Worm (Caenorhabditis elegans): ENCODE data around the gene elt-7.
"Not testable (repeated sequence)": the region's sequence is repeated elsewhere in the genome, so short reads cannot be mapped to it uniquely, and the experiment has no call there.

Gene elt-7

ce11 chrV:4755308-4756029 is 15.0 kb upstream of the elt-7 start, which contains the start of gene pgl-3:
Gene pgl-3 (plus strand): TSS chrV:4755979.
- no peak for TF ChIP-seq W03F9.2 (tag; optimal IDR thresholded peaks at IDR 0.05)
- no peak for TF ChIP-seq dao-5 (tag; optimal IDR thresholded peaks at IDR 0.05)
- TF ChIP-seq him-1 (tag; optimal IDR thresholded peaks at IDR 0.05) = no peak

- no peak for TF ChIP-seq him-1 (tag; optimal IDR thresholded peaks at IDR 0.05)
Measured at ce11 chrV:4758019-4758418, 12.5 kb upstream of the elt-7 start.

ce11 chrV:4758540-4758939 is 11.9 kb upstream of the elt-7 start:
- TF ChIP-seq dao-5 (tag; optimal IDR thresholded peaks at IDR 0.05) = no peak
- TF ChIP-seq him-1 (tag; optimal IDR thresholded peaks at IDR 0.05) = no peak
- no peak for TF ChIP-seq W03F9.2 (tag; optimal IDR thresholded peaks at IDR 0.05)

ce11 chrV:4760674-4761073 is 9.8 kb upstream of the elt-7 start, which contains the start of gene bgnt-1.4:
Gene bgnt-1.4 (plus strand): TSS chrV:4760974.
- TF ChIP-seq dao-5, W03F9.2, him-1 (tag; optimal IDR thresholded peaks at IDR 0.05): not testable (repeated sequence)

ce11 chrV:4766501-4766900 is 4.0 kb upstream of the elt-7 start, which contains the start of gene C18G1.8:
Gene C18G1.8 (minus strand): TSS chrV:4766601.
- TF ChIP-seq W03F9.2 (tag; optimal IDR thresholded peaks at IDR 0.05) = no peak

ce11 chrV:4769633-4770032 is 837 bp upstream of the elt-7 start, which contains the start of gene C18G1.9:
Gene C18G1.9 (minus strand): TSS chrV:4769733.
- no peak for TF ChIP-seq him-1 (tag; optimal IDR thresholded peaks at IDR 0.05)
- no peak for TF ChIP-seq W03F9.2 (tag; optimal IDR thresholded peaks at IDR 0.05)
- no peak for TF ChIP-seq dao-5 (tag; optimal IDR thresholded peaks at IDR 0.05)

ce11 chrV:4775140-4775539 is 4.7 kb downstream of the elt-7 start:
- TF ChIP-seq W03F9.2 (tag; optimal IDR thresholded peaks at IDR 0.05) (no peak), him-1 (tag; optimal IDR thresholded peaks at IDR 0.05) (no peak), dao-5 (tag; optimal IDR thresholded peaks at IDR 0.05) (no peak)

ce11 chrV:4777388-4777986 is 7.0 kb downstream of the elt-7 start, which contains the start of gene C18G1.1:
Gene C18G1.1 (plus strand): TSS chrV:4777960.
- TF ChIP-seq dao-5 (tag; optimal IDR thresholded peaks at IDR 0.05) (no peak), him-1 (tag; optimal IDR thresholded peaks at IDR 0.05) (no peak), W03F9.2 (tag; optimal IDR thresholded peaks at IDR 0.05) (no peak)

- TF ChIP-seq W03F9.2 (tag; optimal IDR thresholded peaks at IDR 0.05) = no peak
- no peak for TF ChIP-seq him-1 (tag; optimal IDR thresholded peaks at IDR 0.05)
- no peak for TF ChIP-seq dao-5 (tag; optimal IDR thresholded peaks at IDR 0.05)
Measured at ce11 chrV:4783313-4783712, 12.8 kb downstream of the elt-7 start, which contains the start of gene Y60C6A.1. Gene Y60C6A.1 (plus strand): TSS chrV:4783613.

ce11 chrV:4785333-4785852 is 14.9 kb downstream of the elt-7 start, which contains the start of the genes Y60C6A.2 and Y60C6A.3:
Gene Y60C6A.2 (minus strand): TSS chrV:4785433.
Gene Y60C6A.3 (plus strand): TSS chrV:4785802.
- TF ChIP-seq him-1 (tag; optimal IDR thresholded peaks at IDR 0.05) = no peak
- TF ChIP-seq dao-5 (tag; optimal IDR thresholded peaks at IDR 0.05) = no peak

- TF ChIP-seq him-1 (tag; optimal IDR thresholded peaks at IDR 0.05) (no peak), W03F9.2 (tag; optimal IDR thresholded peaks at IDR 0.05) (no peak), dao-5 (tag; optimal IDR thresholded peaks at IDR 0.05) (no peak)
Measured at ce11 chrV:4787166-4787565, 16.7 kb downstream of the elt-7 start, which contains the start of gene R02F11.9. Gene R02F11.9 (plus strand): TSS chrV:4787466.

ce11 chrV:4787836-4788235 is 17.4 kb downstream of the elt-7 start:
- TF ChIP-seq W03F9.2 (tag; optimal IDR thresholded peaks at IDR 0.05) (no peak), dao-5 (tag; optimal IDR thresholded peaks at IDR 0.05) (no peak), him-1 (tag; optimal IDR thresholded peaks at IDR 0.05) (no peak)

- no peak for TF ChIP-seq him-1 (tag; optimal IDR thresholded peaks at IDR 0.05)
- no peak for TF ChIP-seq W03F9.2 (tag; optimal IDR thresholded peaks at IDR 0.05)
- TF ChIP-seq dao-5 (tag; optimal IDR thresholded peaks at IDR 0.05) = no peak
Measured at ce11 chrV:4788823-4789222, 18.4 kb downstream of the elt-7 start, which contains the start of gene R02F11.10. Gene R02F11.10 (plus strand): TSS chrV:4789123.

- TF ChIP-seq dao-5 (tag; optimal IDR thresholded peaks at IDR 0.05) (no peak), him-1 (tag; optimal IDR thresholded peaks at IDR 0.05) (no peak), W03F9.2 (tag; optimal IDR thresholded peaks at IDR 0.05) (no peak)
Measured at ce11 chrV:4790368-4790767, 19.9 kb downstream of the elt-7 start, which contains the start of gene R02F11.12. Gene R02F11.12 (plus strand): TSS chrV:4790668.

Measured in whole organism, L4/young adult.